Worm (Caenorhabditis elegans) whole organism, L4 larva: ENCODE data around the gene F15D4.2.

ENCODE experiments used
- F10B5.3 ChIP-seq: sonication (generic microtip); optimal IDR thresholded peaks from 2 replicates; lab custom pipeline; 2016; ENCODE audit warnings: mild to moderate bottlenecking, missing genetic modification characterization, missing compliant biosample characterization
- F26F4.8 ChIP-seq: fragments of 200-800 bp; sonication (Bioruptor generic); conservative IDR thresholded peaks from 2 replicates; pipeline ENCODE4 v1.3.6; 2022; ENCODE audit warnings: missing genetic modification characterization, missing compliant biosample characterization
- T26A8.4 ChIP-seq: fragments of 200-800 bp; sonication (Bioruptor generic); IDR thresholded peaks from 2 replicates; pipeline ENCODE4 v1.3.6; 2022; ENCODE audit warnings: missing genetic modification characterization, missing compliant biosample characterization
- Y48G9A.11 ChIP-seq: fragments of 200-800 bp; sonication (Bioruptor generic); IDR thresholded peaks from 2 replicates; pipeline ENCODE4 v1.3.6; 2022; ENCODE audit warnings: missing genetic modification reagents, missing genetic modification characterization, missing compliant biosample characterization
- Y75B8A.6 ChIP-seq: fragments of 200-800 bp; sonication (Bioruptor generic); IDR thresholded peaks from 2 replicates; pipeline ENCODE4 v1.3.6; 2022; ENCODE audit warnings: missing genetic modification reagents, missing genetic modification characterization, missing compliant biosample characterization
- ZK546.5 ChIP-seq, 2 experiments: sonication (generic microtip); optimal IDR thresholded peaks; 2 replicates each; lab custom pipeline; 2017; ENCODE audit warnings: missing biosample characterization in 2 of 2, missing genetic modification characterization in 2 of 2
- ama-1 ChIP-seq: fragments of 150-350 bp; optimal IDR thresholded peaks from 2 replicates; lab custom pipeline; 2014; ENCODE audit warnings: inconsistent platforms, mixed read lengths
- arid-1 ChIP-seq: fragments of 200-800 bp; sonication (Bioruptor generic); conservative IDR thresholded peaks from 2 replicates; pipeline ENCODE4 v1.3.6; 2022; ENCODE audit warnings: missing genetic modification reagents, missing genetic modification characterization, missing compliant biosample characterization
- ceh-20 ChIP-seq: fragments of 200-800 bp; sonication (Bioruptor generic); IDR thresholded peaks from 2 replicates; pipeline ENCODE4 v1.3.6; 2022; ENCODE audit warnings: missing genetic modification reagents, missing genetic modification characterization, missing compliant biosample characterization
- ceh-44 ChIP-seq: fragments of 200-800 bp; sonication (Bioruptor generic); IDR thresholded peaks from 2 replicates; pipeline ENCODE4 v1.3.6; 2022; ENCODE audit warnings: missing genetic modification reagents, missing genetic modification characterization, missing compliant biosample characterization
- daf-8 ChIP-seq: fragments of 200-800 bp; sonication (Bioruptor generic); IDR thresholded peaks from 2 replicates; pipeline ENCODE4 v1.3.6; 2022; ENCODE audit warnings: missing genetic modification characterization, missing compliant biosample characterization
- dmd-6 ChIP-seq: fragments of 200-800 bp; sonication (Bioruptor generic); IDR thresholded peaks from 2 replicates; pipeline ENCODE4 v1.3.6; 2022; ENCODE audit warnings: missing genetic modification reagents, missing genetic modification characterization, missing compliant biosample characterization
- dmd-9 ChIP-seq: fragments of 200-800 bp; sonication (Bioruptor generic); IDR thresholded peaks from 2 replicates; pipeline ENCODE4 v1.3.6; 2022; ENCODE audit warnings: missing genetic modification reagents, missing genetic modification characterization, missing compliant biosample characterization
- duxl-1 ChIP-seq: sonication (generic microtip); optimal IDR thresholded peaks from 2 replicates; lab custom pipeline; 2016; ENCODE audit warnings: mild to moderate bottlenecking, missing genetic modification characterization, moderate library complexity, missing compliant biosample characterization; ENCODE audit not compliant: poor library complexity
- fkh-10 ChIP-seq: fragments of 150-350 bp; optimal IDR thresholded peaks from 2 replicates; lab custom pipeline; 2014; ENCODE audit warnings: missing biosample characterization, missing genetic modification reagents, missing genetic modification characterization
- gei-8 ChIP-seq: fragments of 200-800 bp; sonication (Bioruptor generic); optimal IDR thresholded peaks from 2 replicates; lab custom pipeline; 2018; ENCODE audit warnings: mild to moderate bottlenecking, missing genetic modification characterization, missing compliant biosample characterization
- hlh-11 ChIP-seq: fragments of 200-800 bp; sonication (Bioruptor generic); optimal IDR thresholded peaks from 2 replicates; lab custom pipeline; 2018; ENCODE audit warnings: mild to moderate bottlenecking, missing genetic modification characterization, missing compliant biosample characterization
- hlh-30 ChIP-seq: sonication (generic microtip); optimal IDR thresholded peaks from 2 replicates; lab custom pipeline; 2017; ENCODE audit warnings: antibody characterized with exemption, mild to moderate bottlenecking, missing genetic modification characterization, missing compliant biosample characterization; ENCODE audit not compliant: insufficient read depth
- hmg-1.1 ChIP-seq: fragments of 200-800 bp; sonication (Bioruptor generic); IDR thresholded peaks from 2 replicates; pipeline ENCODE4 v1.3.6; 2022; ENCODE audit warnings: missing genetic modification reagents, missing genetic modification characterization, missing compliant biosample characterization
- jun-1 ChIP-seq: fragments of 150-350 bp; optimal IDR thresholded peaks from 2 replicates; lab custom pipeline; 2014; ENCODE audit warnings: missing biosample characterization, missing genetic modification reagents, missing genetic modification characterization
- lin-13 ChIP-seq: fragments of 150-350 bp; optimal IDR thresholded peaks from 2 replicates; lab custom pipeline; 2014; ENCODE audit warnings: missing biosample characterization, missing genetic modification reagents, missing genetic modification characterization
- lin-15B ChIP-seq: fragments of 150-350 bp; sonication (generic microtip); optimal IDR thresholded peaks from 3 replicates; lab custom pipeline; 2014; ENCODE audit warnings: missing biosample characterization, missing genetic modification characterization
- lin-29 ChIP-seq: fragments of 200-800 bp; sonication (Bioruptor generic); IDR thresholded peaks from 2 replicates; pipeline ENCODE4 v1.3.6; 2022; ENCODE audit warnings: missing genetic modification reagents, missing genetic modification characterization, missing compliant biosample characterization
- lin-38 ChIP-seq: fragments of 200-800 bp; sonication (Bioruptor generic); IDR thresholded peaks from 2 replicates; pipeline ENCODE4 v1.3.6; 2022; ENCODE audit warnings: missing genetic modification reagents, missing genetic modification characterization, missing compliant biosample characterization
- lin-39 ChIP-seq: fragments of 150-350 bp; optimal IDR thresholded peaks from 2 replicates; lab custom pipeline; 2014; ENCODE audit warnings: missing biosample characterization, missing genetic modification reagents, missing genetic modification characterization
- lir-3 ChIP-seq: sonication (generic microtip); optimal IDR thresholded peaks from 2 replicates; lab custom pipeline; 2016; ENCODE audit warnings: mild to moderate bottlenecking, missing genetic modification characterization, missing compliant biosample characterization
- lsy-2 ChIP-seq, 2 experiments: fragments of 150-350 bp in 1 of 2; sonication (generic microtip) in 1 of 2; optimal IDR thresholded peaks; 2 replicates each; lab custom pipeline; 2014 to 2017; ENCODE audit warnings: missing biosample characterization in 2 of 2, missing genetic modification characterization in 2 of 2
- mdl-1 ChIP-seq, 2 experiments: fragments of 150-350 bp in 1 of 2; sonication (generic microtip) in 1 of 2; optimal IDR thresholded peaks; 2 replicates each; lab custom pipeline; 2014 to 2017; ENCODE audit warnings: missing biosample characterization in 2 of 2, missing genetic modification characterization in 2 of 2
- mes-2 ChIP-seq: sonication (generic microtip); optimal IDR thresholded peaks from 2 replicates; lab custom pipeline; 2016; ENCODE audit warnings: missing genotype, mild to moderate bottlenecking, missing genetic modification characterization, missing compliant biosample characterization; ENCODE audit not compliant: poor library complexity, severe bottlenecking
- nhr-111 ChIP-seq: fragments of 200-800 bp; sonication (Bioruptor generic); optimal IDR thresholded peaks from 2 replicates; lab custom pipeline; 2018; ENCODE audit warnings: mild to moderate bottlenecking, missing genetic modification characterization, missing compliant biosample characterization
- nhr-25 ChIP-seq: sonication (generic microtip); optimal IDR thresholded peaks from 2 replicates; lab custom pipeline; 2017; ENCODE audit warnings: missing genetic modification characterization, mild to moderate bottlenecking, missing compliant biosample characterization, antibody characterized with exemption, moderate library complexity, borderline replicate concordance; ENCODE audit not compliant: insufficient read depth
- nhr-28 ChIP-seq: fragments of 150-350 bp; optimal IDR thresholded peaks from 2 replicates; lab custom pipeline; 2014; ENCODE audit warnings: missing biosample characterization, missing genetic modification characterization
- nhr-41 ChIP-seq: fragments of 200-800 bp; sonication (Bioruptor generic); IDR thresholded peaks from 2 replicates; pipeline ENCODE4 v1.3.6; 2022; ENCODE audit warnings: missing genetic modification reagents, missing genetic modification characterization, missing compliant biosample characterization
- nhr-42 ChIP-seq: fragments of 200-800 bp; sonication (Bioruptor generic); IDR thresholded peaks from 2 replicates; pipeline ENCODE4 v1.3.6; 2022; ENCODE audit warnings: missing genetic modification characterization, missing compliant biosample characterization
- nhr-48 ChIP-seq: sonication (generic microtip); optimal IDR thresholded peaks from 2 replicates; lab custom pipeline; 2016; ENCODE audit warnings: mild to moderate bottlenecking, missing genetic modification characterization, missing compliant biosample characterization
- nhr-6 ChIP-seq: fragments of 150-350 bp; optimal IDR thresholded peaks from 2 replicates; lab custom pipeline; 2014; ENCODE audit warnings: missing biosample characterization, missing genetic modification characterization
- pha-4 ChIP-seq, 2 experiments: fragments of 150-350 bp in 1 of 2; fragments of 200-800 bp in 1 of 2; sonication (Bioruptor generic) in 1 of 2; IDR thresholded peaks in 1 of 2; optimal IDR thresholded peaks in 1 of 2; 2 replicates each; pipeline versions ENCODE4 v1.3.6 to Lab custom; 2014 to 2022; ENCODE audit warnings: missing genetic modification characterization in 2 of 2, missing genetic modification reagents in 2 of 2, missing biosample characterization in 1 of 2, missing compliant biosample characterization in 1 of 2
- php-3 ChIP-seq: fragments of 200-800 bp; sonication (Bioruptor generic); IDR thresholded peaks from 2 replicates; pipeline ENCODE4 v1.3.6; 2022; ENCODE audit warnings: missing genetic modification reagents, missing genetic modification characterization, missing compliant biosample characterization
- sdz-12 ChIP-seq: fragments of 200-800 bp; sonication (Bioruptor generic); optimal IDR thresholded peaks from 2 replicates; lab custom pipeline; 2018; ENCODE audit warnings: mild to moderate bottlenecking, missing genetic modification characterization, missing compliant biosample characterization
- skn-1 ChIP-seq: fragments of 150-350 bp; optimal IDR thresholded peaks from 2 replicates; lab custom pipeline; 2014; ENCODE audit warnings: missing biosample characterization, missing genetic modification characterization
- spr-1 ChIP-seq: sonication (generic microtip); optimal IDR thresholded peaks from 2 replicates; lab custom pipeline; 2016; ENCODE audit warnings: mild to moderate bottlenecking, missing genetic modification characterization, missing compliant biosample characterization
- spr-3 ChIP-seq: fragments of 200-800 bp; sonication (Bioruptor generic); optimal IDR thresholded peaks from 2 replicates; lab custom pipeline; 2018; ENCODE audit warnings: mild to moderate bottlenecking, missing genetic modification characterization, missing compliant biosample characterization
- unc-130 ChIP-seq: sonication (generic microtip); optimal IDR thresholded peaks from 2 replicates; lab custom pipeline; 2016; ENCODE audit warnings: missing genetic modification reagents, missing genetic modification characterization, missing compliant biosample characterization
- unc-62 ChIP-seq, 3 experiments: fragments of 150-350 bp in 1 of 3; sonication (generic microtip); optimal IDR thresholded peaks in 2 of 3; peaks in 1 of 3; 1 replicate in 1 of 3; 2 replicates in 2 of 3; lab custom pipeline; 2014 to 2017; ENCODE audit warnings: missing biosample characterization in 3 of 3, missing genetic modification characterization in 3 of 3, missing genetic modification reagents in 3 of 3, missing genotype in 1 of 3
- vab-7 ChIP-seq: fragments of 200-800 bp; sonication (Bioruptor generic); IDR thresholded peaks from 2 replicates; pipeline ENCODE4 v1.3.6; 2022; ENCODE audit warnings: missing genetic modification reagents, missing genetic modification characterization, missing compliant biosample characterization
- zfp-3 ChIP-seq: fragments of 200-800 bp; sonication (Bioruptor generic); conservative IDR thresholded peaks from 2 replicates; pipeline ENCODE4 v1.3.6; 2022; ENCODE audit warnings: missing genetic modification reagents, missing genetic modification characterization, missing compliant biosample characterization

F15D4.2 gene

ce11 chrII:13199674-13200215, 16.1 kb upstream of the F15D4.2 start, which contains the start of gene btf-1 (continued):
- TF ChIP-seq ceh-20 (GFP tag; lab: Robert Waterston, UW) (peak; percentile 61), ceh-44 (GFP tag; lab: Robert Waterston, UW) (no peak), duxl-1 (tag; lab: Kevin White, UChicago) (peak; percentile 78), lin-15B (peak; percentile 0), vab-7 (GFP tag; lab: Robert Waterston, UW) (no peak), nhr-41 (GFP tag; lab: Robert Waterston, UW) (no peak), gei-8 (GFP tag; lab: Kevin White, UChicago) (peak; percentile 9), php-3 (GFP tag; lab: Robert Waterston, UW) (0 out of 2 replicates have a peak, but pooled peaks have one; percentile 32), mes-2 (tag; lab: Kevin White, UChicago) (peak; percentile 84), F26F4.8 (GFP tag; lab: Robert Waterston, UW) (no peak), lin-39 (tag; lab: Kevin White, UChicago) (no peak), nhr-111 (GFP tag; lab: Kevin White, UChicago) (peak; percentile 30), ZK546.5 (tag; optimal IDR thresholded peaks at IDR 0.05; lab: Kevin White, UChicago) (no peak), spr-3 (GFP tag; lab: Kevin White, UChicago) (peak; percentile 20), spr-1 (tag; lab: Kevin White, UChicago) (peak; percentile 55), daf-8 (GFP tag; lab: Robert Waterston, UW) (no peak), nhr-28 (tag; lab: Kevin White, UChicago) (peak; percentile 30), unc-130 (GFP tag; lab: Kevin White, UChicago) (peak; percentile 83), lsy-2 (tag; optimal IDR thresholded peaks at IDR 0.05; lab: Kevin White, UChicago) (peak; percentile 18 to 82), sdz-12 (GFP tag; lab: Kevin White, UChicago) (peak; percentile 59), T26A8.4 (peak; percentile 69), lin-13 (GFP tag; lab: Kevin White, UChicago) (peak; percentile 43), lin-38 (GFP tag; lab: Robert Waterston, UW) (peak; percentile 94), skn-1 (tag; lab: Kevin White, UChicago) (no peak), Y75B8A.6 (GFP tag; lab: Robert Waterston, UW) (no peak), zfp-3 (GFP tag; lab: Robert Waterston, UW) (peak; percentile 72), nhr-25 (tag; lab: Kevin White, UChicago) (peak; percentile 76), F10B5.3 (peak; percentile 80), unc-62 (GFP tag; optimal IDR thresholded peaks at IDR 0.05 in 1 of 2; lab: Kevin White, UChicago) (peak in 1 of 2 experiments; percentile 69), unc-62 (tag; optimal IDR thresholded peaks at IDR 0.05; lab: Kevin White, UChicago) (no peak), fkh-10 (GFP tag; lab: Kevin White, UChicago) (peak; percentile 61), pha-4 (GFP tag; IDR thresholded peaks at IDR 0.05; lab: Robert Waterston, UW) (peak; percentile 50; the same call in 1 of the 2 replicates), pha-4 (tag; optimal IDR thresholded peaks at IDR 0.05; lab: Kevin White, UChicago) (no peak), Y48G9A.11 (GFP tag; lab: Robert Waterston, UW) (peak; percentile 27; the same call in 1 of the 2 replicates), dmd-6 (GFP tag; lab: Robert Waterston, UW) (peak; percentile 38), hmg-1.1 (GFP tag; lab: Robert Waterston, UW) (peak; percentile 59; the same call in 1 of the 2 replicates), nhr-42 (0 out of 2 replicates have a peak, but pooled peaks have one; percentile 9), nhr-48 (tag; lab: Kevin White, UChicago) (peak; percentile 21), mdl-1 (tag; optimal IDR thresholded peaks at IDR 0.05; lab: Kevin White, UChicago) (peak in 1 of 2 experiments; percentile 37), dmd-9 (GFP tag; lab: Robert Waterston, UW) (peak; percentile 50; the same call in 1 of the 2 replicates), jun-1 (peak; percentile 55), hlh-11 (tag; lab: Kevin White, UChicago) (peak; percentile 60), ama-1 (lab: Kevin White, UChicago) (peak; percentile 96), hlh-30 (tag; lab: Kevin White, UChicago) (peak; percentile 36), arid-1 (GFP tag; lab: Robert Waterston, UW) (peak; percentile 65; the same call in 1 of the 2 replicates), nhr-6 (tag; lab: Kevin White, UChicago) (peak; percentile 16), lin-29 (GFP tag; lab: Robert Waterston, UW) (no peak), lir-3 (peak; percentile 54)
